Worm (Caenorhabditis elegans): ENCODE results near the gene ttr-53.

ce11 chrIV:10197317-10197867, 39.6 kb downstream of the ttr-53 start, which contains the start of gene gon-4:
- TF ChIP-seq klf-2 (GFP tag; conservative IDR thresholded peaks at IDR 0.05) (no peak), ztf-29 (GFP tag; IDR thresholded peaks at IDR 0.05) (no peak), tab-1 (GFP tag; IDR thresholded peaks at IDR 0.05) (no peak), ref-1 (GFP tag; conservative IDR thresholded peaks at IDR 0.05) (no peak), flt-1 (GFP tag; IDR thresholded peaks at IDR 0.05) (no peak), cog-1 (tag; optimal IDR thresholded peaks at IDR 0.05) (no peak)

Measured in whole organism, midembryonic.